Worm (Caenorhabditis elegans) whole organism, young adult: Measurements from ENCODE around the gene F11C7.7.

Experiments
- hlh-12 ChIP-seq: sonication (generic microtip); optimal IDR thresholded peaks from 2 replicates; lab custom pipeline; 2016; ENCODE audit warnings: missing genetic modification characterization, missing compliant biosample characterization
- pha-4 ChIP-seq: fragments of 150-350 bp; sonication (generic microtip); optimal IDR thresholded peaks from 2 replicates; lab custom pipeline; 2014; ENCODE audit warnings: missing biosample characterization, missing genetic modification reagents, missing genetic modification characterization

DNA sequence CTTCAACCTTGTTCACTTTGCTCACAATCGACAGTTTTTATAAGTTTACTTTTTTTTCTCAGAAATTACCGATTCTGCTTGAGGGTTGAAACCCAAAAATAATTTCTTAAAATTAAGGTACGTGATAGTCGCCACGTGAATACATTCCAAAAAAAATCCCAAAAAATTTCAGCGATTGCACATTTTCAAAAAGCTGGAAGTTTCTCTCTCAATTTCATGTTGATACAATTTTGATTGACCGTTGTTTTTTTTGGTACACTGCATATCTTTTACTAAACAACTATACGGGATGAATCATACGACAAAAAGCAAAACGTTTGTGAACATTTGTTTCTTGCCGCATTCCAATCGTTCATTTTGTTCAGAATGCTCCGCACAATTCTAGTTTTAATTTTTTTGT, 40.0 kb downstream of the F11C7.7 start, which contains the start of gene C36E6.8:
- TF ChIP-seq hlh-12 (tag; lab: Kevin White, UChicago), result no peak
- no peak for TF ChIP-seq pha-4 (tag; lab: Kevin White, UChicago)
